Fruit fly (Drosophila melanogaster) whole organism, embryonic: Measurements from ENCODE around the gene CG6654.

Experiments
- Abd-B ChIP-seq: fragments of 200-800 bp; sonication (Bioruptor generic); optimal IDR thresholded peaks from 2 replicates; lab custom pipeline; 2018; ENCODE audit warnings: missing biosample characterization, mild to moderate bottlenecking, missing genetic modification characterization, moderate library complexity
- Asciz ChIP-seq: fragments of 200-800 bp; sonication (Bioruptor generic); optimal IDR thresholded peaks from 2 replicates; lab custom pipeline; 2017; ENCODE audit warnings: missing biosample characterization, mild to moderate bottlenecking, missing genetic modification characterization, missing genetic modification reagents
- BEAF-32 ChIP-seq: fragments of 200-800 bp; sonication (Bioruptor generic); optimal IDR thresholded peaks from 3 replicates; lab custom pipeline; 2017; ENCODE audit warnings: missing biosample characterization, missing genetic modification characterization, mild to moderate bottlenecking, moderate library complexity, missing genetic modification reagents
- CG11093 ChIP-seq: fragments of 200-800 bp; sonication (Bioruptor generic); IDR thresholded peaks from 3 replicates; pipeline ENCODE4 v1.3.6; 2022; ENCODE audit warnings: missing biosample characterization, missing genetic modification characterization
- CG11723 ChIP-seq: fragments of 200-800 bp; sonication (Bioruptor generic); optimal IDR thresholded peaks from 2 replicates; lab custom pipeline; 2017; ENCODE audit warnings: missing biosample characterization, mild to moderate bottlenecking, missing genetic modification characterization
- CG12391 ChIP-seq: fragments of 200-800 bp; sonication (Bioruptor generic); optimal IDR thresholded peaks from 3 replicates; lab custom pipeline; 2018; ENCODE audit warnings: missing biosample characterization, mild to moderate bottlenecking, missing genetic modification characterization, moderate library complexity
- CG14441 ChIP-seq: fragments of 200-800 bp; sonication (Bioruptor generic); IDR thresholded peaks from 2 replicates; pipeline ENCODE4 v1.3.6; 2022; ENCODE audit warnings: missing biosample characterization, missing genetic modification characterization
- CG15073 ChIP-seq: fragments of 200-800 bp; sonication (Bioruptor generic); optimal IDR thresholded peaks from 2 replicates; lab custom pipeline; 2016; ENCODE audit warnings: missing biosample characterization, missing genetic modification characterization
- CG15269 ChIP-seq: fragments of 200-800 bp; sonication (Bioruptor generic); optimal IDR thresholded peaks from 2 replicates; lab custom pipeline; 2018; ENCODE audit warnings: missing biosample characterization, mild to moderate bottlenecking, missing genetic modification characterization, moderate library complexity
- CG16863 ChIP-seq: fragments of 200-800 bp; sonication (Bioruptor generic); optimal IDR thresholded peaks from 3 replicates; lab custom pipeline; 2016; ENCODE audit warnings: missing biosample characterization, missing genetic modification characterization
- CG17385 ChIP-seq: fragments of 200-800 bp; sonication (Bioruptor generic); optimal IDR thresholded peaks from 3 replicates; lab custom pipeline; 2018; ENCODE audit warnings: missing biosample characterization, mild to moderate bottlenecking, missing genetic modification characterization
- CG18599 ChIP-seq: fragments of 200-800 bp; sonication (Bioruptor generic); optimal IDR thresholded peaks from 3 replicates; lab custom pipeline; 2017; ENCODE audit warnings: missing biosample characterization, missing genetic modification characterization, mild to moderate bottlenecking, moderate library complexity, missing genetic modification reagents
- CG2129 ChIP-seq: fragments of 200-800 bp; sonication (Bioruptor generic); IDR thresholded peaks from 2 replicates; pipeline ENCODE4 v1.3.6; 2022; ENCODE audit warnings: missing biosample characterization, missing genetic modification characterization; ENCODE audit not compliant: partially characterized antibody
- CG3163 ChIP-seq: fragments of 200-800 bp; sonication (Bioruptor generic); optimal IDR thresholded peaks from 3 replicates; lab custom pipeline; 2016; ENCODE audit warnings: missing biosample characterization, missing genetic modification characterization
- CG32772 ChIP-seq: fragments of 200-800 bp; sonication (Bioruptor generic); IDR thresholded peaks from 2 replicates; pipeline ENCODE4 v1.3.6; 2022; ENCODE audit warnings: missing biosample characterization, missing genetic modification characterization
- CG4282 ChIP-seq: fragments of 200-800 bp; sonication (Bioruptor generic); optimal IDR thresholded peaks from 2 replicates; lab custom pipeline; 2016; ENCODE audit warnings: missing biosample characterization, missing genetic modification characterization
- CG4854 ChIP-seq: fragments of 200-800 bp; sonication (Bioruptor generic); optimal IDR thresholded peaks from 2 replicates; lab custom pipeline; 2016; ENCODE audit warnings: missing biosample characterization, missing genetic modification characterization, inconsistent platforms
- CG6683 ChIP-seq: fragments of 200-800 bp; sonication (Bioruptor generic); optimal IDR thresholded peaks from 2 replicates; lab custom pipeline; 2017; ENCODE audit warnings: missing biosample characterization, mild to moderate bottlenecking, missing genetic modification characterization, missing genetic modification reagents
- CG8089 ChIP-seq: fragments of 200-800 bp; sonication (Bioruptor generic); optimal IDR thresholded peaks from 3 replicates; lab custom pipeline; 2016; ENCODE audit warnings: missing biosample characterization, missing genetic modification characterization
- CG8388 ChIP-seq: fragments of 200-800 bp; sonication (Bioruptor generic); optimal IDR thresholded peaks from 2 replicates; lab custom pipeline; 2019; ENCODE audit warnings: missing biosample characterization, mild to moderate bottlenecking, missing genetic modification characterization, moderate library complexity
- Deaf1 ChIP-seq: fragments of 200-800 bp; optimal IDR thresholded peaks from 3 replicates; lab custom pipeline; 2019; ENCODE audit warnings: missing biosample characterization, mild to moderate bottlenecking, missing genetic modification characterization, moderate library complexity
- Fer3 ChIP-seq: fragments of 200-800 bp; sonication (Bioruptor generic); optimal IDR thresholded peaks from 2 replicates; lab custom pipeline; 2018; ENCODE audit warnings: missing biosample characterization, mild to moderate bottlenecking, missing genetic modification characterization, moderate library complexity
- GATAe ChIP-seq: fragments of 200-800 bp; sonication (Bioruptor generic); conservative IDR thresholded peaks from 2 replicates; pipeline ENCODE4 v1.3.6; 2022; ENCODE audit warnings: missing biosample characterization, missing genetic modification characterization
- Lim3 ChIP-seq: fragments of 200-800 bp; sonication (Bioruptor generic); IDR thresholded peaks from 2 replicates; pipeline ENCODE4 v1.3.6; 2022; ENCODE audit warnings: missing biosample characterization, missing genetic modification characterization
- Meics ChIP-seq: fragments of 200-800 bp; sonication (Bioruptor generic); optimal IDR thresholded peaks from 2 replicates; lab custom pipeline; 2017; ENCODE audit warnings: missing biosample characterization, mild to moderate bottlenecking, missing genetic modification characterization
- NC2α ChIP-seq: fragments of 200-800 bp; sonication (Bioruptor generic); optimal IDR thresholded peaks from 2 replicates; lab custom pipeline; 2016; ENCODE audit warnings: missing biosample characterization, missing genetic modification characterization
- NK7.1 ChIP-seq: fragments of 200-800 bp; sonication (Bioruptor generic); optimal IDR thresholded peaks from 3 replicates; lab custom pipeline; 2016; ENCODE audit warnings: missing biosample characterization, missing genetic modification characterization
- Pdp1 ChIP-seq, 2 experiments: fragments of 200-800 bp; sonication (Bioruptor generic); optimal IDR thresholded peaks; 3 replicates each; lab custom pipeline; 2016; ENCODE audit warnings: missing biosample characterization in 2 of 2, missing genetic modification characterization in 2 of 2, mild to moderate bottlenecking in 1 of 2, moderate library complexity in 1 of 2
- Scr ChIP-seq: fragments of 200-800 bp; sonication (Bioruptor generic); IDR thresholded peaks from 2 replicates; pipeline ENCODE4 v1.3.6; 2022; ENCODE audit warnings: missing biosample characterization, missing genetic modification characterization; ENCODE audit not compliant: partially characterized antibody
- Ssrp ChIP-seq: fragments of 200-800 bp; sonication (Bioruptor generic); optimal IDR thresholded peaks from 2 replicates; lab custom pipeline; 2018; ENCODE audit warnings: missing biosample characterization, mild to moderate bottlenecking, missing genetic modification characterization, moderate library complexity
- aop ChIP-seq: fragments of 200-800 bp; sonication (Bioruptor generic); IDR thresholded peaks from 2 replicates; pipeline ENCODE4 v1.3.6; 2022; ENCODE audit warnings: missing biosample characterization, missing genetic modification characterization
- bigmax ChIP-seq: fragments of 200-800 bp; sonication (Bioruptor generic); optimal IDR thresholded peaks from 2 replicates; lab custom pipeline; 2018; ENCODE audit warnings: missing biosample characterization, mild to moderate bottlenecking, missing genetic modification characterization
- br ChIP-seq: fragments of >200 bp; optimal IDR thresholded peaks from 2 replicates; lab custom pipeline; 2017
- crc ChIP-seq: fragments of 200-800 bp; sonication (Bioruptor generic); optimal IDR thresholded peaks from 2 replicates; lab custom pipeline; 2016; ENCODE audit warnings: missing biosample characterization, missing genetic modification characterization
- danr ChIP-seq: fragments of 200-800 bp; sonication (Bioruptor generic); IDR thresholded peaks from 2 replicates; pipeline ENCODE4 v1.3.6; 2022; ENCODE audit warnings: missing biosample characterization, missing genetic modification characterization
- ind ChIP-seq: fragments of 200-800 bp; sonication (Bioruptor generic); optimal IDR thresholded peaks from 3 replicates; lab custom pipeline; 2016; ENCODE audit warnings: missing biosample characterization, missing genetic modification characterization
- inv ChIP-seq: fragments of 200-800 bp; sonication (Bioruptor generic); IDR thresholded peaks from 2 replicates; pipeline ENCODE4 v1.3.6; 2022; ENCODE audit warnings: missing biosample characterization, missing genetic modification characterization; ENCODE audit not compliant: partially characterized antibody
- lmd ChIP-seq: fragments of 200-800 bp; sonication (Bioruptor generic); IDR thresholded peaks from 2 replicates; pipeline ENCODE4 v1.3.6; 2022; ENCODE audit warnings: missing biosample characterization, missing genetic modification characterization
- lola ChIP-seq, 3 experiments: fragments of >200 bp in 2 of 3; fragments of 200-800 bp in 1 of 3; sonication (Bioruptor generic) in 1 of 3; optimal IDR thresholded peaks; 2 replicates each; lab custom pipeline; 2017 to 2019; ENCODE audit warnings: missing biosample characterization in 3 of 3, missing genetic modification characterization in 3 of 3, mild to moderate bottlenecking in 1 of 3, moderate library complexity in 1 of 3
- mld ChIP-seq: fragments of 200-800 bp; sonication (Bioruptor generic); IDR thresholded peaks from 3 replicates; pipeline ENCODE4 v1.3.6; 2022; ENCODE audit warnings: missing biosample characterization, missing genetic modification characterization; ENCODE audit not compliant: partially characterized antibody
- nerfin-1 ChIP-seq: fragments of 200-800 bp; sonication (Bioruptor generic); optimal IDR thresholded peaks from 3 replicates; lab custom pipeline; 2019; ENCODE audit warnings: missing biosample characterization, mild to moderate bottlenecking, missing genetic modification characterization, moderate library complexity
- nmo ChIP-seq: fragments of 200-800 bp; sonication (Bioruptor generic); optimal IDR thresholded peaks from 2 replicates; lab custom pipeline; 2018; ENCODE audit warnings: missing biosample characterization, mild to moderate bottlenecking, missing genetic modification characterization, moderate library complexity
- otp ChIP-seq: fragments of 200-800 bp; sonication (Bioruptor generic); IDR thresholded peaks from 3 replicates; pipeline ENCODE4, ENCODE4 v1.3.6; 2022; ENCODE audit warnings: missing biosample characterization, missing genetic modification characterization
- schlank ChIP-seq: fragments of 200-800 bp; sonication (Bioruptor generic); optimal IDR thresholded peaks from 2 replicates; lab custom pipeline; 2018; ENCODE audit warnings: missing biosample characterization, mild to moderate bottlenecking, missing genetic modification characterization
- sens-2 ChIP-seq: fragments of 200-800 bp; sonication (Bioruptor generic); IDR thresholded peaks from 2 replicates; pipeline ENCODE4 v1.3.6; 2022; ENCODE audit warnings: missing biosample characterization, missing genetic modification characterization
- slbo ChIP-seq: fragments of 200-800 bp; sonication (Bioruptor generic); IDR thresholded peaks from 2 replicates; pipeline ENCODE4 v1.3.6; 2022; ENCODE audit warnings: missing biosample characterization, missing genetic modification characterization
- tin ChIP-seq: fragments of 200-800 bp; sonication (Bioruptor generic); optimal IDR thresholded peaks from 3 replicates; lab custom pipeline; 2016; ENCODE audit warnings: missing biosample characterization, missing genetic modification characterization
- tll ChIP-seq, 2 experiments: fragments of 200-800 bp in 1 of 2; fragments of >200 bp in 1 of 2; sonication (Bioruptor generic) in 1 of 2; optimal IDR thresholded peaks; 2 replicates each; lab custom pipeline; 2017 to 2019; ENCODE audit warnings: missing biosample characterization in 2 of 2, missing genetic modification characterization in 2 of 2, mild to moderate bottlenecking in 1 of 2, moderate library complexity in 1 of 2
- tup ChIP-seq: fragments of 200-800 bp; sonication (Bioruptor generic); optimal IDR thresholded peaks from 2 replicates; lab custom pipeline; 2016; ENCODE audit warnings: missing biosample characterization, mild to moderate bottlenecking, missing genetic modification characterization, moderate library complexity
- usp ChIP-seq: fragments of >200 bp; optimal IDR thresholded peaks from 2 replicates; lab custom pipeline; 2017; ENCODE audit warnings: missing biosample characterization, missing genetic modification characterization

Gene CG6654

dm6 chr3R:15225279-15225730 lies 11.8 kb upstream of the CG6654 start, which contains the start of the genes CG31344 and Caf1-55 (continued):
- no peak for TF ChIP-seq CG11093
- TF ChIP-seq Asciz (GFP tag; lab: Kevin White, UChicago): no peak
- no peak for TF ChIP-seq tll (GFP tag; optimal IDR thresholded peaks at IDR 0.05; lab: Kevin White, UChicago)
- no peak for TF ChIP-seq br (lab: Kevin White, UChicago)
- TF ChIP-seq CG3163: no peak
- TF ChIP-seq BEAF-32 (GFP tag; lab: Kevin White, UChicago): peak; percentile 81
- no peak for TF ChIP-seq otp (GFP tag; lab: Robert Waterston, UW)
- TF ChIP-seq lola (GFP tag; optimal IDR thresholded peaks at IDR 0.05; lab: Kevin White, UChicago): no peak
- peak; percentile 65 for TF ChIP-seq CG2129 (GFP tag; lab: Robert Waterston, UW)
- no peak for TF ChIP-seq CG8089 (GFP tag; lab: Kevin White, UChicago)
- no peak for TF ChIP-seq CG18599 (GFP tag; lab: Kevin White, UChicago)
- no peak for TF ChIP-seq CG6683 (GFP tag; lab: Kevin White, UChicago)
- TF ChIP-seq Meics (GFP tag; lab: Kevin White, UChicago): no peak
- no peak for TF ChIP-seq sens-2 (GFP tag; lab: Robert Waterston, UW)
- no peak for TF ChIP-seq ind (GFP tag; lab: Kevin White, UChicago)
- no peak for TF ChIP-seq NC2α
- TF ChIP-seq NK7.1: no peak
- TF ChIP-seq Lim3 (GFP tag; lab: Robert Waterston, UW): no peak
- peak; percentile 47 for TF ChIP-seq nmo (GFP tag; lab: Kevin White, UChicago)
- no peak for TF ChIP-seq CG14441
- no peak for TF ChIP-seq danr (GFP tag; lab: Robert Waterston, UW)
- no peak for TF ChIP-seq CG11723 (GFP tag; lab: Kevin White, UChicago)
- peak; percentile 54 for TF ChIP-seq CG12391
- no peak for TF ChIP-seq schlank (tag; lab: Kevin White, UChicago)
- no peak for TF ChIP-seq Ssrp (tag; lab: Kevin White, UChicago)
- TF ChIP-seq bigmax (GFP tag; lab: Kevin White, UChicago): no peak
- no peak for TF ChIP-seq CG4282 (GFP tag; lab: Kevin White, UChicago)
- TF ChIP-seq tup (GFP tag; lab: Kevin White, UChicago): no peak
- TF ChIP-seq CG32772 (GFP tag; lab: Robert Waterston, UW): no peak
- TF ChIP-seq inv (GFP tag; lab: Robert Waterston, UW): peak; percentile 58; the same call in 1 of the 2 replicates
- TF ChIP-seq mld (GFP tag; lab: Robert Waterston, UW): no peak
- TF ChIP-seq Pdp1 (GFP tag; optimal IDR thresholded peaks at IDR 0.05; lab: Kevin White, UChicago): peak in 1 of 2 experiments; percentile 60
- peak; percentile 74 for TF ChIP-seq Scr (GFP tag; lab: Robert Waterston, UW)
- no peak for TF ChIP-seq CG16863 (GFP tag; lab: Kevin White, UChicago)
- no peak for TF ChIP-seq tin (GFP tag; lab: Kevin White, UChicago)
- TF ChIP-seq CG17385 (GFP tag; lab: Kevin White, UChicago): no peak
- peak; percentile 66 for TF ChIP-seq Abd-B
- no peak for TF ChIP-seq CG15073 (GFP tag; lab: Kevin White, UChicago)
- no peak for TF ChIP-seq nerfin-1
- no peak for TF ChIP-seq lmd (GFP tag; lab: Robert Waterston, UW)
- no peak for TF ChIP-seq Deaf1 (tag; lab: Kevin White, UChicago)
- TF ChIP-seq usp: no peak
- TF ChIP-seq Fer3 (tag; lab: Kevin White, UChicago): no peak
- no peak; the same call in 1 of the 2 replicates for TF ChIP-seq slbo
- TF ChIP-seq crc: no peak
- TF ChIP-seq CG8388 (GFP tag; lab: Kevin White, UChicago): no peak
- no peak for TF ChIP-seq CG4854 (GFP tag; lab: Kevin White, UChicago)
- no peak for TF ChIP-seq GATAe
- no peak for TF ChIP-seq aop (GFP tag; lab: Robert Waterston, UW)
- TF ChIP-seq CG15269 (tag; lab: Kevin White, UChicago): no peak
